Fruit fly (Drosophila melanogaster) whole organism, prepupa: Measurements from ENCODE around the gene CG13766.

Source experiments
- CG11294 ChIP-seq: fragments of 200-800 bp; sonication (Bioruptor generic); IDR thresholded peaks from 2 replicates; pipeline ENCODE4 v1.3.6; 2022; ENCODE audit warnings: missing biosample characterization, missing genetic modification characterization
- CG11902 ChIP-seq: fragments of 200-800 bp; sonication (Bioruptor generic); optimal IDR thresholded peaks from 3 replicates; lab custom pipeline; 2016; ENCODE audit warnings: missing biosample characterization, missing genetic modification characterization
- CG1621 ChIP-seq: fragments of 200-800 bp; sonication (Bioruptor generic); optimal IDR thresholded peaks from 3 replicates; lab custom pipeline; 2018; ENCODE audit warnings: missing biosample characterization, mild to moderate bottlenecking, missing genetic modification characterization
- CG3032 ChIP-seq: fragments of 200-800 bp; optimal IDR thresholded peaks from 2 replicates; lab custom pipeline; 2019; ENCODE audit warnings: missing biosample characterization, mild to moderate bottlenecking, missing genetic modification characterization, moderate library complexity
- CG6163 ChIP-seq: fragments of 200-800 bp; sonication (Bioruptor generic); IDR thresholded peaks from 3 replicates; pipeline ENCODE4 v1.3.6; 2022; ENCODE audit warnings: missing biosample characterization, missing genetic modification characterization
- CG6276 ChIP-seq: fragments of 200-800 bp; sonication (Bioruptor generic); optimal IDR thresholded peaks from 2 replicates; lab custom pipeline; 2017; ENCODE audit warnings: missing biosample characterization, mild to moderate bottlenecking, missing genetic modification characterization
- Eip75B ChIP-seq: fragments of 200-800 bp; sonication (Bioruptor generic); optimal IDR thresholded peaks from 3 replicates; lab custom pipeline; 2016; ENCODE audit warnings: missing biosample characterization, missing genetic modification characterization
- Eip78C ChIP-seq: fragments of 200-800 bp; sonication (Bioruptor generic); peaks from one replicate; lab custom pipeline; 2016; ENCODE audit warnings: missing biosample characterization, missing genetic modification characterization
- Hr39 ChIP-seq: fragments of 200-800 bp; sonication (Bioruptor generic); optimal IDR thresholded peaks from 2 replicates; lab custom pipeline; 2016; ENCODE audit warnings: missing biosample characterization, missing genetic modification characterization
- Hr4 ChIP-seq: fragments of 200-800 bp; sonication (Bioruptor generic); optimal IDR thresholded peaks from 3 replicates; lab custom pipeline; 2016; ENCODE audit warnings: missing biosample characterization, missing genetic modification characterization
- Lpt ChIP-seq: fragments of 200-800 bp; sonication (Bioruptor generic); optimal IDR thresholded peaks from 3 replicates; lab custom pipeline; 2016; ENCODE audit warnings: missing biosample characterization, missing genetic modification characterization
- OdsH ChIP-seq: fragments of 200-800 bp; sonication (Bioruptor generic); optimal IDR thresholded peaks from 3 replicates; lab custom pipeline; 2016; ENCODE audit warnings: missing biosample characterization, missing genetic modification characterization
- achi ChIP-seq: fragments of 200-800 bp; sonication (Bioruptor generic); optimal IDR thresholded peaks from 3 replicates; lab custom pipeline; 2016; ENCODE audit warnings: missing biosample characterization, missing genetic modification characterization
- cyc ChIP-seq: fragments of 200-800 bp; sonication (Bioruptor generic); optimal IDR thresholded peaks from 3 replicates; lab custom pipeline; 2016; ENCODE audit warnings: missing biosample characterization, missing genetic modification characterization
- dsx ChIP-seq: fragments of 200-800 bp; optimal IDR thresholded peaks from 3 replicates; lab custom pipeline; 2019; ENCODE audit warnings: missing biosample characterization, mild to moderate bottlenecking, missing genetic modification characterization, moderate library complexity; ENCODE audit not compliant: poor library complexity, severe bottlenecking
- eg ChIP-seq: fragments of 200-800 bp; sonication (Bioruptor generic); IDR thresholded peaks from 3 replicates; pipeline ENCODE4 v1.3.6; 2022; ENCODE audit warnings: missing biosample characterization, missing genetic modification characterization
- fd59A ChIP-seq: fragments of 200-800 bp; sonication (Bioruptor generic); optimal IDR thresholded peaks from 2 replicates; lab custom pipeline; 2017; ENCODE audit warnings: missing biosample characterization, mild to moderate bottlenecking, missing genetic modification characterization, missing genetic modification reagents
- net ChIP-seq: fragments of 200-800 bp; sonication (Bioruptor generic); optimal IDR thresholded peaks from 3 replicates; lab custom pipeline; 2016; ENCODE audit warnings: missing biosample characterization, missing genetic modification characterization
- pdm3 ChIP-seq: fragments of 200-800 bp; sonication (Bioruptor generic); optimal IDR thresholded peaks from 3 replicates; lab custom pipeline; 2016; ENCODE audit warnings: missing biosample characterization, missing genetic modification characterization
- salr ChIP-seq, 2 experiments: fragments of 200-800 bp; sonication (Bioruptor generic); optimal IDR thresholded peaks; 3 replicates each; lab custom pipeline; 2016 to 2018; ENCODE audit warnings: missing biosample characterization in 2 of 2, missing genetic modification characterization in 2 of 2, mild to moderate bottlenecking in 1 of 2
- ss ChIP-seq, 2 experiments: fragments of 200-800 bp; sonication (Bioruptor generic); optimal IDR thresholded peaks; 2 replicates in 1 of 2; 3 replicates in 1 of 2; lab custom pipeline; 2017 to 2018; ENCODE audit warnings: mild to moderate bottlenecking in 2 of 2, missing biosample characterization in 2 of 2, missing genetic modification characterization in 2 of 2, moderate library complexity in 1 of 2
- vri ChIP-seq: fragments of 200-800 bp; sonication (Bioruptor generic); optimal IDR thresholded peaks from 3 replicates; lab custom pipeline; 2016; ENCODE audit warnings: missing biosample characterization, mild to moderate bottlenecking, missing genetic modification characterization

The CG13766 gene

DNA sequence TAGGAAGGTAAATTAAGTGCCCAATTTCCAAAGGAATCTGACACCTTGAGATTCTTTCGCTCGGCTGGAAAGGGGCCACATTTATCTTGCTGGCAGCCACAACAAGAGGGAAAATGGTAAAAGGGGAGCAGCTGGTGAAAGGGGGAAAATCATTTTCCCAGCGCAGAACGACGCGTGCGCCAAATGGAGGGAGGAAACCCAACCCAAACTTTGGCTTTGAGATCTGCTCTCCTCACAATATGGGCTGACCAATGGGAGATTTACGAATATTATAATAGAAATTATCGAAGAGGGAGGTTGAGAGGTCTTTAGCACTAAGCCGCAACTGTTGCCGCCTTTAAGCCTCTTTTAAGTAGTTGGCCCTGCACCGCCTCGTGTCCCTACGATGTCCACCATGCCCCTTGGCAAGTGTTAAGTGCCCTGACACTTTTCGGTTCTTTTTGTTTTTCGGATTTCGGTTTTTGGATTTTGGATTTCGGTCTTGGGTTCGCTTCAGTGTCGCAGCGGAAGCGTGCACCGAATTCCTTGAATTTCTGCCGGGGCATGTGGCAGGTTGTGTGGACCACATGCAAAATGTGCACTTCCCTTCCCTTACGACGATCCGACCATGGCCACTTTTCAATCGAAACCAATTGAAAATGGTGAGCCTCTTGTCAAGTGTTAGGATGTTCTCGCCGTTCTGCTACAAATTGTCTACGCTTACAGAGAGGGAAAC is 33.8 kb downstream of the CG13766 start:
- peak; percentile 17 for TF ChIP-seq Eip78C
- no peak for TF ChIP-seq ss (GFP tag; optimal IDR thresholded peaks at IDR 0.05; lab: Kevin White, UChicago)

DNA sequence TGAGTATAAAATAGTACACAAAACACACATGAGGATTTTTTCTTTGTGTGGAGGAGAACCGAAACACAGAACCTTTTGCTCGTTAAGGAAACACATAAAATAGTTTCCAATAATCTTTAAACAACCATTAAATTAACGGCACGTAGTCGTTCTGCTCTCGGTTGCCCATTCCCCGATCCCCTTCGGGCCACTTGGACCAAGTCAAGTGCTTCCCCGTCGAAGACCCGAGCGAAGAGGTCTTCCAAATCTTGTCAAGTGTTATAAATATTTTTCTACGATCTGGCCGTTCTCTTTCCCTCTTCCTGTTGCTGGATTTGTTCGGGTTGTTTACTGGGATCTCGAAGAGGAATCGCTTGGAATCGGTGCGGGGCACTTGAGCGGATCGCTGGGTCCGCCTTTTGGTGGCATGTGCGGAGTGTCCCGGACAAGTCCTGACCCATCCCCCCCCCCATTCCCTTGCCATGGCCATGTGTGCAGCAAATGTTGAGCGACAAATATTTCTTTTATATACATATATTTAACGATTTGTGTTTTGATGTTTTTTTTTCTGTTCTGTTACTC is 34.9 kb downstream of the CG13766 start:
- TF ChIP-seq Eip75B = no peak
- no peak for TF ChIP-seq achi (GFP tag; lab: Kevin White, UChicago)
- TF ChIP-seq CG6163 (GFP tag; lab: Robert Waterston, UW) = no peak
- no peak for TF ChIP-seq eg (GFP tag; lab: Robert Waterston, UW)
- TF ChIP-seq pdm3 (GFP tag; lab: Kevin White, UChicago) = no peak
- no peak for TF ChIP-seq net (GFP tag; lab: Kevin White, UChicago)
- TF ChIP-seq CG11902 (GFP tag; lab: Kevin White, UChicago) = no peak
- TF ChIP-seq vri (GFP tag; lab: Kevin White, UChicago) = no peak
- TF ChIP-seq CG3032 = no peak
- no peak for TF ChIP-seq CG11294 (GFP tag; lab: Robert Waterston, UW)
- TF ChIP-seq cyc (GFP tag; lab: Kevin White, UChicago) = no peak
- TF ChIP-seq CG1621 (tag; lab: Kevin White, UChicago) = no peak
- TF ChIP-seq CG6276 (GFP tag; lab: Kevin White, UChicago) = no peak
- TF ChIP-seq Hr4 (GFP tag; lab: Kevin White, UChicago) = no peak
- no peak for TF ChIP-seq OdsH (GFP tag; lab: Kevin White, UChicago)

DNA sequence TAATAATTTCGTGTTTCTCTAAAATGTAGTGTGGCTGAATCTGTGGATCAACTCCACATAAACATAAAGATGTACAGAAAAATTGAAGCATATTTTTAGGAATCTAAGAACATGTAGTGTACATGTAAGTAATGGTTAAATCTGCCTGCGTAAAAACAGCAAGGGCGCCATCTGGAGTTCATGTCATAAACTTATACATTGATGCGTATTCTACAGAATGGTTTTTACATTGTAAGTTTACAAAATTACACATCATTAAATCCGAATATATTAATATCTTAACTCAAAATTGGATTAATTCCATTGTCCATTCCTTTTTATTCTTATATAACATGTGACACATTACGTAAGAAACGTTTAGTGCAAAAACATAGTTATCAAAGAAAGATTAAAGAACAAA is 39.0 kb downstream of the CG13766 start:
- no peak for TF ChIP-seq salr (GFP tag; optimal IDR thresholded peaks at IDR 0.05; lab: Kevin White, UChicago)
- TF ChIP-seq Lpt (GFP tag; lab: Kevin White, UChicago) = no peak
- TF ChIP-seq Eip78C = peak; percentile 38
- TF ChIP-seq fd59A (GFP tag; lab: Kevin White, UChicago) = no peak
- peak; percentile 1 for TF ChIP-seq Hr39 (GFP tag; lab: Kevin White, UChicago)
- TF ChIP-seq dsx (GFP tag; lab: Kevin White, UChicago) = peak; percentile 43
- TF ChIP-seq cyc (GFP tag; lab: Kevin White, UChicago) = peak; percentile 23
